Worm (Caenorhabditis elegans): ENCODE results near the gene F28A12.3.

Gene F28A12.3

ce11 chrV:8662056-8663006 lies 21.2 kb upstream of the F28A12.3 start (continued):
- TF ChIP-seq egl-27 (tag; optimal IDR thresholded peaks at IDR 0.05) (peak; percentile 65), ZK546.5 (tag; optimal IDR thresholded peaks at IDR 0.05) (no peak), ztf-4 (tag; optimal IDR thresholded peaks at IDR 0.05) (no peak), sma-9 (GFP tag; optimal IDR thresholded peaks at IDR 0.05) (peak; percentile 81), sma-9 (tag; optimal IDR thresholded peaks at IDR 0.05) (no peak), nhr-21 (tag; optimal IDR thresholded peaks at IDR 0.05) (peak; percentile 56), zag-1 (tag; optimal IDR thresholded peaks at IDR 0.05) (no peak), nhr-6 (tag; optimal IDR thresholded peaks at IDR 0.05) (no peak), nhr-237 (tag; optimal IDR thresholded peaks at IDR 0.05) (no peak), nhr-12 (tag; optimal IDR thresholded peaks at IDR 0.05) (no peak), peb-1 (tag; optimal IDR thresholded peaks at IDR 0.05) (no peak), unc-39 (tag; optimal IDR thresholded peaks at IDR 0.05) (no peak), lin-39 (tag; optimal IDR thresholded peaks at IDR 0.05) (no peak), unc-62 (GFP tag; optimal IDR thresholded peaks at IDR 0.05) (no peak), R02D3.7 (tag; optimal IDR thresholded peaks at IDR 0.05) (no peak), mdl-1 (tag; optimal IDR thresholded peaks at IDR 0.05) (peak in 1 of 2 experiments; percentile 20), ztf-1 (GFP tag; conservative IDR thresholded peaks at IDR 0.05) (no peak), elt-3 (tag; optimal IDR thresholded peaks at IDR 0.05) (no peak), ztf-11 (tag; optimal IDR thresholded peaks at IDR 0.05) (no peak), nhr-11 (tag; optimal IDR thresholded peaks at IDR 0.05) (no peak), ama-1 (optimal IDR thresholded peaks at IDR 0.05) (no peak), nhr-129 (tag; optimal IDR thresholded peaks at IDR 0.05) (peak; percentile 35), lin-13 (GFP tag; optimal IDR thresholded peaks at IDR 0.05) (no peak), gmeb-1 (tag; optimal IDR thresholded peaks at IDR 0.05) (no peak)

DNA sequence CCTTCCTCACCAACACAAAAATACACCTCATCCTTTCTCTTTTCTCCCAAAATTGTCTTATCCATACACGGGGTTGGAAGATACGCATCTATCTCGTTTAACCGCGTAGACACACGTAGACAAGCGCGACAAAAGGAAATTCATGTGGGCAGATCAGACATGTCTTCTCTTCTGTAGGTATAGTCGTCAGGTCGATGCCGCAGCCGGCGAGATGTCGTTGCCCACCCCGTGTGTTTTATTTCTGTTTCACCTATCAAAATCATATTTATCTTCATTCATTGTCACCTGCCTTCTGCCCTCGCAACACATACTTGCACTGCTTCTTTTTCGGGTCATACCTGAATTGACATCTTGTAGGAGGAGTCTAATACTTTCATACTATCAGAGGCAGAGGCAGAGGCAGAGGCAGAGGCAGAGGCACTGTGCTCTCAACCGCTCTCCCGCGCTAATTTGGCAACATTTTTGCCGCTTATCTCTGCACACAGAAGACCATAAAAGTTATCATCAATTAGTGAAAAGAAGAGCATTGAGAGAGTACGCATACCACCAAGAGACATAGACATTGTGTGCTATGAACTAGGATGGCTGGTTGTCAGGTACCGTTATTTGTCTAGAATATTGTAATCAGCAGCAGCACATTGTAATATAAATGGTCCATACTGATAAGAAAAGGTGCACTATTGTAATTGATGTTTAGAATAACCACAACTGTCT lies 20.2 kb upstream of the F28A12.3 start:
- TF ChIP-seq mdl-1 (tag; optimal IDR thresholded peaks at IDR 0.05) (no peak), F13H6.1 (tag; optimal IDR thresholded peaks at IDR 0.05) (peak; percentile 11), crh-2 (tag; optimal IDR thresholded peaks at IDR 0.05) (peak; percentile 18), elt-1 (tag; optimal IDR thresholded peaks at IDR 0.05) (no peak), sma-3 (GFP tag; optimal IDR thresholded peaks at IDR 0.05) (no peak), ceh-16 (tag; optimal IDR thresholded peaks at IDR 0.05) (peak; percentile 82), nhr-10 (tag; optimal IDR thresholded peaks at IDR 0.05) (no peak), elt-3 (tag; optimal IDR thresholded peaks at IDR 0.05) (no peak), nhr-23 (tag; optimal IDR thresholded peaks at IDR 0.05) (peak; percentile 68), nhr-21 (tag; optimal IDR thresholded peaks at IDR 0.05) (peak; percentile 79), lsy-2 (tag; optimal IDR thresholded peaks at IDR 0.05) (no peak), nhr-129 (tag; optimal IDR thresholded peaks at IDR 0.05) (no peak), nhr-25 (tag; optimal IDR thresholded peaks at IDR 0.05) (peak; percentile 72), unc-55 (GFP tag; optimal IDR thresholded peaks at IDR 0.05) (no peak), sma-9 (GFP tag; optimal IDR thresholded peaks at IDR 0.05) (peak; percentile 43), sma-9 (tag; optimal IDR thresholded peaks at IDR 0.05) (no peak), lin-11 (tag; optimal IDR thresholded peaks at IDR 0.05) (no peak), ama-1 (optimal IDR thresholded peaks at IDR 0.05) (no peak), mab-5 (tag; optimal IDR thresholded peaks at IDR 0.05) (no peak), blmp-1 (tag; optimal IDR thresholded peaks at IDR 0.05; ENCODE audit: insufficient read depth) (peak; percentile 45), fos-1 (tag; optimal IDR thresholded peaks at IDR 0.05) (peak; percentile 53), ztf-11 (tag; optimal IDR thresholded peaks at IDR 0.05) (no peak), nhr-237 (tag; optimal IDR thresholded peaks at IDR 0.05) (no peak)

- TF ChIP-seq ceh-16 (tag; optimal IDR thresholded peaks at IDR 0.05): peak; percentile 94
- TF ChIP-seq nhr-25 (tag; optimal IDR thresholded peaks at IDR 0.05): peak; percentile 27
- TF ChIP-seq elt-1 (tag; optimal IDR thresholded peaks at IDR 0.05): peak; percentile 75
- no peak for TF ChIP-seq ztf-4 (tag; optimal IDR thresholded peaks at IDR 0.05)
- no peak for TF ChIP-seq mab-5 (tag; optimal IDR thresholded peaks at IDR 0.05)
- peak; percentile 38 for TF ChIP-seq nhr-21 (tag; optimal IDR thresholded peaks at IDR 0.05)
- TF ChIP-seq sma-9 (GFP tag; optimal IDR thresholded peaks at IDR 0.05): peak; percentile 68
- no peak for TF ChIP-seq sma-9 (tag; optimal IDR thresholded peaks at IDR 0.05)
Measured at ce11 chrV:8660475-8660874, 19.3 kb upstream of the F28A12.3 start.
